Worm (Caenorhabditis elegans) whole organism, early embryonic: ENCODE results near the gene ubq-1.

Source experiments
- F13C5.2 ChIP-seq: sonication (generic microtip); optimal IDR thresholded peaks from 2 replicates; lab custom pipeline; 2017; ENCODE audit warnings: mild to moderate bottlenecking, missing genetic modification characterization, inconsistent platforms, missing compliant biosample characterization
- aly-1 ChIP-seq: sonication (generic microtip); optimal IDR thresholded peaks from 2 replicates; lab custom pipeline; 2016; ENCODE audit warnings: missing genetic modification characterization, missing compliant biosample characterization
- ama-1 ChIP-seq: fragments of 150-350 bp; optimal IDR thresholded peaks from 2 replicates; lab custom pipeline; 2014
- ceh-13 ChIP-seq: fragments of 200-800 bp; sonication (Bioruptor generic); optimal IDR thresholded peaks from 2 replicates; lab custom pipeline; 2018; ENCODE audit warnings: mild to moderate bottlenecking, missing genetic modification characterization, missing compliant biosample characterization
- ets-7 ChIP-seq: sonication (generic microtip); optimal IDR thresholded peaks from 2 replicates; lab custom pipeline; 2016; ENCODE audit warnings: missing genotype, missing genetic modification characterization, missing compliant biosample characterization
- flt-1 ChIP-seq: fragments of 200-800 bp; sonication (Bioruptor generic); IDR thresholded peaks from 2 replicates; pipeline ENCODE4 v1.3.6; 2022; ENCODE audit warnings: missing genetic modification characterization, missing compliant biosample characterization
- hmbx-1 ChIP-seq: sonication (generic microtip); optimal IDR thresholded peaks from 2 replicates; lab custom pipeline; 2016; ENCODE audit warnings: mild to moderate bottlenecking, missing genetic modification characterization, missing compliant biosample characterization
- hnd-1 ChIP-seq: sonication (generic microtip); optimal IDR thresholded peaks from 2 replicates; lab custom pipeline; 2016; ENCODE audit warnings: missing genetic modification characterization, missing compliant biosample characterization
- pes-1 ChIP-seq: fragments of 200-800 bp; sonication (Bioruptor generic); IDR thresholded peaks from 2 replicates; pipeline ENCODE4 v1.3.6; 2022; ENCODE audit warnings: missing genetic modification reagents, missing genetic modification characterization, missing compliant biosample characterization
- tbx-37 ChIP-seq: fragments of 200-800 bp; sonication (Bioruptor generic); conservative IDR thresholded peaks from 2 replicates; pipeline ENCODE4 v1.3.6; 2022; ENCODE audit warnings: missing genetic modification reagents, missing genetic modification characterization, missing compliant biosample characterization
- tra-4 ChIP-seq: sonication (generic microtip); optimal IDR thresholded peaks from 2 replicates; lab custom pipeline; 2017; ENCODE audit warnings: missing genetic modification characterization, missing compliant biosample characterization

- TF ChIP-seq aly-1 (tag; lab: Kevin White, UChicago) (no peak), hnd-1 (tag; lab: Kevin White, UChicago) (no peak), tra-4 (no peak), hmbx-1 (tag; lab: Kevin White, UChicago) (no peak), ama-1 (lab: Kevin White, UChicago) (no peak), ceh-13 (GFP tag; lab: Kevin White, UChicago) (no peak), tbx-37 (no peak), pes-1 (GFP tag; lab: Robert Waterston, UW) (no peak), F13C5.2 (tag; lab: Kevin White, UChicago) (no peak), flt-1 (no peak), ets-7 (no peak)
These were observed 31.6 kb upstream of the ubq-1 start, which contains the start of gene C28H8.3 for ce11 chrIII:5908408-5908807.
